Worm (Caenorhabditis elegans) whole organism, L2 larva: ENCODE results near the gene ZK897.10.

Source experiments
- C34F6.9 ChIP-seq: fragments of 150-350 bp; optimal IDR thresholded peaks from 2 replicates; lab custom pipeline; 2014; ENCODE audit warnings: missing biosample characterization, missing genetic modification characterization
- ceh-82 ChIP-seq: fragments of 150-350 bp; optimal IDR thresholded peaks from 2 replicates; lab custom pipeline; 2014; ENCODE audit warnings: missing biosample characterization, missing genetic modification characterization
- elt-1 ChIP-seq: fragments of 150-350 bp; optimal IDR thresholded peaks from 2 replicates; lab custom pipeline; 2014; ENCODE audit warnings: missing biosample characterization, missing genetic modification characterization
- elt-3 ChIP-seq: sonication (generic microtip); optimal IDR thresholded peaks from 2 replicates; lab custom pipeline; 2017; ENCODE audit warnings: missing biosample characterization, missing genetic modification characterization
- fos-1 ChIP-seq: fragments of 150-350 bp; optimal IDR thresholded peaks from 2 replicates; lab custom pipeline; 2014; ENCODE audit warnings: missing biosample characterization, missing genetic modification characterization
- lin-11 ChIP-seq: fragments of 150-350 bp; sonication (generic microtip); optimal IDR thresholded peaks from 2 replicates; lab custom pipeline; 2014; ENCODE audit warnings: missing biosample characterization, missing genetic modification characterization, inconsistent platforms, mixed read lengths
- lsy-2 ChIP-seq, 2 experiments: fragments of 150-350 bp in 1 of 2; sonication (generic microtip) in 1 of 2; optimal IDR thresholded peaks; 2 replicates each; lab custom pipeline; 2014 to 2017; ENCODE audit warnings: missing biosample characterization in 2 of 2, missing genetic modification characterization in 2 of 2
- nhr-10 ChIP-seq: sonication (generic microtip); optimal IDR thresholded peaks from 2 replicates; lab custom pipeline; 2017; ENCODE audit warnings: missing biosample characterization, missing genetic modification characterization
- nhr-11 ChIP-seq: fragments of 150-350 bp; optimal IDR thresholded peaks from 2 replicates; lab custom pipeline; 2014; ENCODE audit warnings: missing biosample characterization, missing genetic modification characterization
- nhr-23 ChIP-seq: fragments of 150-350 bp; optimal IDR thresholded peaks from 2 replicates; lab custom pipeline; 2014; ENCODE audit warnings: missing biosample characterization, missing genetic modification reagents, missing genetic modification characterization
- nhr-237 ChIP-seq: fragments of 150-350 bp; optimal IDR thresholded peaks from 2 replicates; lab custom pipeline; 2014; ENCODE audit warnings: missing biosample characterization, missing genetic modification characterization
- unc-62 ChIP-seq: fragments of 150-350 bp; optimal IDR thresholded peaks from 2 replicates; lab custom pipeline; 2014; ENCODE audit warnings: missing biosample characterization, missing genetic modification reagents, missing genetic modification characterization
- ztf-4 ChIP-seq: fragments of 150-350 bp; optimal IDR thresholded peaks from 2 replicates; lab custom pipeline; 2014; ENCODE audit warnings: missing biosample characterization, missing genetic modification characterization

- TF ChIP-seq ztf-4 (tag; lab: Kevin White, UChicago) (no peak), nhr-10 (tag; lab: Kevin White, UChicago) (no peak), C34F6.9 (tag; lab: Kevin White, UChicago) (no peak), nhr-237 (tag; lab: Kevin White, UChicago) (no peak), nhr-11 (tag; lab: Kevin White, UChicago) (no peak), lin-11 (tag; lab: Kevin White, UChicago) (no peak), nhr-23 (tag; lab: Kevin White, UChicago) (no peak), unc-62 (no peak), lsy-2 (tag; optimal IDR thresholded peaks at IDR 0.05; lab: Kevin White, UChicago) (no peak), elt-1 (tag; lab: Kevin White, UChicago) (no peak), elt-3 (tag; lab: Kevin White, UChicago) (no peak), ceh-82 (no peak), fos-1 (tag; lab: Kevin White, UChicago) (no peak)
Observed at ce11 chrIV:12789088-12789487, 23.9 kb downstream of the ZK897.10 start, which contains the start of gene F07C6.3.
